Worm (Caenorhabditis elegans) whole organism, mixed stage, embryonic: ENCODE results near the gene clec-140.

ENCODE experiments used
- M03D4.4 ChIP-seq: sonication (generic microtip); optimal IDR thresholded peaks from 2 replicates; lab custom pipeline; 2017; ENCODE audit warnings: mild to moderate bottlenecking, missing genetic modification characterization, missing compliant biosample characterization
- bed-3 ChIP-seq: fragments of 200-800 bp; sonication (Bioruptor generic); optimal IDR thresholded peaks from 3 replicates; lab custom pipeline; 2018; ENCODE audit warnings: mild to moderate bottlenecking, missing genetic modification characterization, moderate library complexity, missing compliant biosample characterization
- ceh-39 ChIP-seq: fragments of 150-350 bp; optimal IDR thresholded peaks from 2 replicates; lab custom pipeline; 2014; ENCODE audit warnings: missing biosample characterization, missing genetic modification characterization
- ceh-83 ChIP-seq: fragments of 200-800 bp; sonication (Bioruptor generic); optimal IDR thresholded peaks from 2 replicates; lab custom pipeline; 2018; ENCODE audit warnings: mild to moderate bottlenecking, missing genetic modification characterization, missing compliant biosample characterization
- cnd-1 ChIP-seq: fragments of 200-800 bp; sonication (Bioruptor generic); optimal IDR thresholded peaks from 2 replicates; lab custom pipeline; 2018; ENCODE audit warnings: mild to moderate bottlenecking, missing genetic modification characterization, missing compliant biosample characterization
- drap-1 ChIP-seq: fragments of 200-800 bp; sonication (Bioruptor generic); optimal IDR thresholded peaks from 3 replicates; lab custom pipeline; 2018; ENCODE audit warnings: mild to moderate bottlenecking, missing genetic modification characterization, missing compliant biosample characterization
- elt-3 ChIP-seq: fragments of 150-350 bp; optimal IDR thresholded peaks from 2 replicates; lab custom pipeline; 2014; ENCODE audit warnings: missing biosample characterization, missing genetic modification characterization
- ham-2 ChIP-seq: fragments of 200-800 bp; sonication (Bioruptor generic); optimal IDR thresholded peaks from 2 replicates; lab custom pipeline; 2018; ENCODE audit warnings: mild to moderate bottlenecking, missing genetic modification characterization, missing compliant biosample characterization
- hlh-1 ChIP-seq: fragments of 150-350 bp; optimal IDR thresholded peaks from 2 replicates; lab custom pipeline; 2014; ENCODE audit warnings: missing biosample characterization, missing genetic modification reagents, missing genetic modification characterization
- lin-13 ChIP-seq: fragments of 150-350 bp; optimal IDR thresholded peaks from 2 replicates; lab custom pipeline; 2014; ENCODE audit warnings: missing biosample characterization, missing genetic modification characterization
- lin-32 ChIP-seq: fragments of 200-800 bp; sonication (Bioruptor generic); optimal IDR thresholded peaks from 2 replicates; lab custom pipeline; 2018; ENCODE audit warnings: mild to moderate bottlenecking, missing genetic modification characterization, missing compliant biosample characterization
- lsy-2 ChIP-seq: fragments of 150-350 bp; optimal IDR thresholded peaks from 2 replicates; lab custom pipeline; 2014; ENCODE audit warnings: missing biosample characterization, missing genetic modification characterization
- mab-5 ChIP-seq: fragments of 150-350 bp; optimal IDR thresholded peaks from 2 replicates; lab custom pipeline; 2014; ENCODE audit warnings: missing biosample characterization, missing genetic modification characterization
- mep-1 ChIP-seq: fragments of 150-350 bp; optimal IDR thresholded peaks from 2 replicates; lab custom pipeline; 2017; ENCODE audit warnings: missing biosample characterization, missing genetic modification reagents, missing genetic modification characterization, inconsistent platforms
- mls-2 ChIP-seq: sonication (generic microtip); optimal IDR thresholded peaks from 2 replicates; lab custom pipeline; 2016; ENCODE audit warnings: mild to moderate bottlenecking, missing genetic modification characterization, moderate library complexity, missing compliant biosample characterization
- nhr-2 ChIP-seq: fragments of 150-350 bp; optimal IDR thresholded peaks from 2 replicates; lab custom pipeline; 2014; ENCODE audit warnings: missing biosample characterization, missing genetic modification characterization
- nhr-237 ChIP-seq: fragments of 150-350 bp; optimal IDR thresholded peaks from 2 replicates; lab custom pipeline; 2014; ENCODE audit warnings: missing biosample characterization, missing genetic modification characterization
- nhr-28 ChIP-seq: fragments of 150-350 bp; optimal IDR thresholded peaks from 2 replicates; lab custom pipeline; 2014; ENCODE audit warnings: missing biosample characterization, missing genetic modification characterization
- nhr-76 ChIP-seq: sonication (generic microtip); optimal IDR thresholded peaks from 2 replicates; lab custom pipeline; 2017; ENCODE audit warnings: missing biosample characterization, missing genetic modification characterization
- pha-4 ChIP-seq: fragments of 150-350 bp; optimal IDR thresholded peaks from 2 replicates; lab custom pipeline; 2018; ENCODE audit warnings: missing biosample characterization, missing genetic modification reagents, missing genetic modification characterization
- sem-2 ChIP-seq: fragments of 200-800 bp; sonication (Bioruptor generic); optimal IDR thresholded peaks from 2 replicates; lab custom pipeline; 2018; ENCODE audit warnings: mild to moderate bottlenecking, missing genetic modification characterization, missing compliant biosample characterization
- snpc-4 ChIP-seq: fragments of 150-350 bp; optimal IDR thresholded peaks from 2 replicates; lab custom pipeline; 2014; ENCODE audit warnings: missing biosample characterization, missing genetic modification characterization
- sptf-1 ChIP-seq: sonication (generic microtip); optimal IDR thresholded peaks from 2 replicates; lab custom pipeline; 2017; ENCODE audit warnings: mild to moderate bottlenecking, missing genetic modification characterization, moderate library complexity, missing compliant biosample characterization
- tbx-8 ChIP-seq: fragments of 200-800 bp; sonication (Bioruptor generic); optimal IDR thresholded peaks from 2 replicates; lab custom pipeline; 2018; ENCODE audit warnings: mild to moderate bottlenecking, missing genetic modification characterization, moderate library complexity, missing compliant biosample characterization
- unc-39 ChIP-seq: fragments of 150-350 bp; optimal IDR thresholded peaks from 2 replicates; lab custom pipeline; 2014; ENCODE audit warnings: missing biosample characterization, missing genetic modification characterization
- unc-62 ChIP-seq: fragments of 150-350 bp; optimal IDR thresholded peaks from 2 replicates; lab custom pipeline; 2014; ENCODE audit warnings: missing biosample characterization, missing genetic modification reagents, missing genetic modification characterization
- zip-8 ChIP-seq: fragments of 150-350 bp; optimal IDR thresholded peaks from 2 replicates; lab custom pipeline; 2014; ENCODE audit warnings: missing biosample characterization, missing genetic modification characterization
- ztf-11 ChIP-seq: fragments of 150-350 bp; optimal IDR thresholded peaks from 2 replicates; lab custom pipeline; 2014; ENCODE audit warnings: missing biosample characterization, missing genetic modification characterization

Gene clec-140

DNA sequence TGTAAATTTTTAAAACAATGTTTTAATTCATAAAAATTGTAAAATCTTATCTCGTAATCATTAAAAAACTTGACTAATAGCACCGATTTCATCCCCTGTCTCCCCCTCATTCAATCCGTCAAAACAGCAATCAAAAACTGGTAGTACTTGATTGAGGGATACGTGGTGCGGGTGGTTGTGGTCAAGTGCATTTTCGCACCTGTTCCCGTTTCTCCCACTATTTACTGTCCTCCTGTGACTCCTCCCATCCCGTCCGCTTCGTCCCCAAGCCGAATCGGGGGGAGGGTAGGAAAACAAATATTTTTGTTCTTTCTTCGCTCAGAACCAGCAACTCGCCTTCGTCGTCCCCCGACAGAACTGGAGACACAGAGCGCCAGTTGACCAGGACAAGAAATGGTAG, 24.1 kb upstream of the clec-140 start, which contains the start of gene lgc-27:
TSS of gene lgc-27 (plus strand) at position 301 of the 400 bp plus-strand sequence.
- TF ChIP-seq pha-4 (tag; lab: Kevin White, UChicago) (peak; percentile 55), ztf-11 (no peak), lin-13 (tag; lab: Kevin White, UChicago) (no peak)

DNA sequence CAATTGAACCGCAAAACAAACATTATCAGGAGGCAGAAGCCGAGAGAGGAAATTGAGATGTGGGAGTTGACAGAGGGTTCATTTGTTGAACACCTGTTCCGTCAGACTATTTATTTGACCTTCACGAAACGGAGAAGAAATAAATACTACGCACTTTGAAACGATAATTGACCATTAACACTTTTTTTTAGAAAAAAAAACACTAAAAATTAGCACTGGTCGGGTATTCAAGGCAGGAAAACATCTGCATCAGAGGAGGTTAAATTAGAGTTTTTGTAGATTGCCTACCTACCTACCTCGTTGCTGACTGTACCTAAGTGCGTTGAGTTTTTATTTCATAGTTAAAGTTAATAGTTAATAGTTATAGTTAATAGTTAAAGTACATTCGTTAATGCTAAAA, 22.8 kb upstream of the clec-140 start:
- TF ChIP-seq hlh-1 (peak; percentile 31), elt-3 (tag; lab: Kevin White, UChicago) (no peak), nhr-76 (tag; lab: Kevin White, UChicago) (no peak), unc-39 (tag; lab: Kevin White, UChicago) (no peak), mls-2 (tag; lab: Kevin White, UChicago) (no peak), ceh-83 (GFP tag; lab: Kevin White, UChicago) (no peak)

DNA sequence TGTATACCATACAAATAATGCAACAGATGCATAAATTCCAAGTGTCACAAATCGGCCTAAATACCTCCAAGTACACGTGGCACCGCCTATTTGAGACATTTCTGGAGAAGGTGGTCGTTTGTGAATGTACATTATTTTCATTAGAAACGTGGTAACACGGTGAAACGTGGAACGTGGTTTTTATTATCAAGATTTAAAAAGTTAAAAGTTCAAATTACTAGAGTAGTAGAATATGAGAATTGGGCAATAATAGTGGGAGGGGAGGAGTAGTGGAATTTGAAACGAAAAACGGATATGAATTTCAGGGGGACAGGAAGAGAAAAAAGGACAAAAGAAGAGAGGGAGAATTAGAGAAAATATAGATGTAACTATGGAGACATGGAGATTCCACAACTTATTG, 17.0 kb upstream of the clec-140 start, which contains the start of gene fut-6:
TSS of gene fut-6 (minus strand) at position 101 of the 400 bp plus-strand sequence.
- TF ChIP-seq nhr-28 (no peak), hlh-1 (no peak), elt-3 (tag; lab: Kevin White, UChicago) (no peak), mab-5 (no peak), ham-2 (no peak), ceh-83 (GFP tag; lab: Kevin White, UChicago) (no peak), lin-13 (tag; lab: Kevin White, UChicago) (no peak), lin-32 (no peak), sem-2 (GFP tag; lab: Kevin White, UChicago) (no peak), sptf-1 (no peak)

DNA sequence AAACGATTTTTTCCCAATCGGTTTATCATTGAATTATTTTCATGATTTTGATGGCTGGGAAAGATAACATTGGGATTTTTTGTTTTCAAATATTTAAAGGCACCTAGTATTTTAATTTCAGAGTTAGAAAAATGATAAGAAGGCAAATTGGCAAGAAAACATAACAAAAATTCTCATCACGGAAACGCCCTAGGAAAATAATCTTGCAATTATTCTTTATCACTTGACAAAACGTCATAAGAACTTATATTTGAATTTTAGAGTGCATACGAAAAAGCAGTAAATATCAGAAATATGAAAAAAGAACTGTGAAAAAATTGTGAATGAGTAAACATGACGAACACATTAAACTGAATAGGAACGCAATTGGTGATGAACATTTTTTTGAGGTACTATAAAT, 15.5 kb upstream of the clec-140 start:
- TF ChIP-seq tbx-8 (GFP tag; lab: Kevin White, UChicago) (no peak), M03D4.4 (tag; lab: Kevin White, UChicago) (no peak), zip-8 (tag; lab: Kevin White, UChicago) (no peak), ham-2 (no peak), cnd-1 (tag; lab: Kevin White, UChicago) (no peak), unc-62 (GFP tag; lab: Kevin White, UChicago) (no peak), unc-39 (tag; lab: Kevin White, UChicago) (no peak), bed-3 (GFP tag; lab: Kevin White, UChicago) (no peak), ztf-11 (no peak), elt-3 (tag; lab: Kevin White, UChicago) (no peak), nhr-237 (tag; lab: Kevin White, UChicago) (no peak), snpc-4 (tag; lab: Kevin White, UChicago) (no peak)

DNA sequence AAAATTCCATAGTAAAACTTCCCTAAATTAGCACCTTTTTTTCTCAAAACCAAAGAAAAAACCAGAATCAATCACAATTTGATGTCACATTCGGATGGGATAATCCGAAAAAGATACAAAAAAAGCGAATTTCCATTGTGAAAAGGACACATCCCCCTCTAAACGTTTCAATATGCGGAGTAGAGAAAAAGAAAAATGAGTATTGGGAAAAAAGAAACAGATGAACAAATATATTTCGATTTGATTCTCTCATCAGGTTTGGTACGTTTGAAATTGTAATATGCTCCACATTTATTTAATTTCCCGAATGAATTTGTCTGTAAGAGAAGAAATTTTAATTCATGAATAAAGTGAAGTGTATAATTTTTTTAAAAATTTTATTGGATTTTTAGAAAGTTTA, 14.6 kb upstream of the clec-140 start:
- TF ChIP-seq unc-39 (tag; lab: Kevin White, UChicago) (no peak), ceh-83 (GFP tag; lab: Kevin White, UChicago) (no peak), mep-1 (tag; lab: Kevin White, UChicago) (no peak), ztf-11 (no peak), elt-3 (tag; lab: Kevin White, UChicago) (no peak), nhr-237 (tag; lab: Kevin White, UChicago) (no peak), snpc-4 (tag; lab: Kevin White, UChicago) (no peak), mab-5 (no peak), drap-1 (GFP tag; lab: Kevin White, UChicago) (no peak)

DNA sequence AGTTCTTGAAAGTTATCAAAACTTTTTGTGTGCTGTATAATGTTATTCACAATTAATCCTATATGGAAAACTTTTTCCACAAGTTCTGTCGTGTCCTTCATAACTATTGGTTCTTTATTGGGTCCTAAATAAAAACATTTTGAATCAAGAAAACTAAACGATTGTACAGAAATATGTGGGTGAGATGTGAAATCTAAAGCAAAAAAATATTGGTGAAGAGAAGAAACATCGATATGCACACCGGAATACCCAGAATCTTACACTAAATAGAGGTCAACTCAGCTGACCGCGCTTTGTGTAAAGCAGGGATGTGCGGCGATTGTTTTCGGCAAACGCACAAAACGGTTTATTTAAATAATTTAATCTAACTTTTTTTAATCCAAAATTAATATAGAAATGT, 11.6 kb upstream of the clec-140 start, which contains the start of gene T05A7.13:
TSS of gene T05A7.13 (minus strand) at position 101 of the 400 bp plus-strand sequence.
- TF ChIP-seq ceh-39, result no peak
- TF ChIP-seq hlh-1, result peak; percentile 46

DNA sequence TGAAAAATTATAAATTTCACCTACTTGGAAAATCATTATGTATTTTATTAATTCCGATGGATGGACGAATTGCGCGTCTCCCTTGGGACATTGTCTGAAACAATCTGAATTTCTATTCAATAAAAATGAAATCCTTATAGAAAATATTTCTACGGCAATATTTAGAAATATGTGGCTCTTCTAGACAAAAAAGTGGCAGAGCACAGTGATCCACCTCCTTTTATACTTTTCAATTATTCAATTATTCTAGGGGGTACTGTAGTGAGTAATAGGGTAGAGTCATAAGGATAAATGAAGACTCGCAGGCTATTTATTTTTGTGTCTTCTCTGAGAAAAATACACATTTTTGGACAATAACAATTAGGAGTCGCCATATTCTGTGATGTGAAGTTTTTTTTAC, 9.7 kb upstream of the clec-140 start, which contains the start of gene T05A7.12:
TSS of gene T05A7.12 (minus strand) at position 101 of the 400 bp plus-strand sequence.
- TF ChIP-seq nhr-2 (tag; lab: Kevin White, UChicago), result no peak
- TF ChIP-seq mab-5, result no peak
- TF ChIP-seq unc-62 (GFP tag; lab: Kevin White, UChicago), result no peak
- TF ChIP-seq lsy-2 (tag; lab: Kevin White, UChicago), result no peak
- TF ChIP-seq hlh-1, result no peak
- TF ChIP-seq elt-3 (tag; lab: Kevin White, UChicago), result no peak
- TF ChIP-seq sptf-1, result no peak
